Worm (Caenorhabditis elegans) whole organism, L4/young adult: ENCODE results near the gene F13C5.3.

ENCODE experiments used
- W03F9.2 ChIP-seq: fragments of 150-350 bp; optimal IDR thresholded peaks from 2 replicates; lab custom pipeline; 2014; ENCODE audit warnings: missing biosample characterization, missing genetic modification characterization
- him-1 ChIP-seq: sonication (generic microtip); optimal IDR thresholded peaks from 2 replicates; lab custom pipeline; 2016; ENCODE audit warnings: missing genotype, missing genetic modification reagents, missing genetic modification characterization, missing compliant biosample characterization

DNA sequence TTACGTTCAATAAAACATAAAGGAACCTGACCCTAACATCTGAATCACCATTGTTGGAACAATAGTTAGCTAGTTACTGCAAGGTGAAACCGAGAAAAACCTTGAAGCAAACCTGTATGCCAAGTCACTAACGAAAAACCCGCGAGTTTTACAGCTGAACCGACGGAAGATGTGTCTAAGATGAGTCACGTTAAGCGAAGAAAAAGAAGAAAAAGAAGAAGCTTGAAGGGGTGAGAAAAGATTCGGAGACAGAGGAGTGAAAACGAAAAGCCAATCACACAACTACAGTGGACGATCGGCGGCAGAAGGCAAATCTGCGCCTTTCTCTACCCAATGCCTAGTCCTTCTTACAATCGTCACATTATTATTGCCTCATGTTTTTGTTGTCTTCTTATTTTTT lies 41.5 kb downstream of the F13C5.3 start, which contains the start of gene nas-38:
- no peak for TF ChIP-seq W03F9.2 (tag; lab: Kevin White, UChicago)
- no peak for TF ChIP-seq him-1 (tag; lab: Kevin White, UChicago)
